Fruit fly (Drosophila melanogaster) whole organism, prepupa: Measurements from ENCODE around the gene CG43355.
A peak's percentile ranks its signal among the peaks of the same experiment; 100 is the strongest.

Source experiments
- Blimp-1 ChIP-seq: fragments of 200-800 bp; sonication (Bioruptor generic); optimal IDR thresholded peaks from 3 replicates; lab custom pipeline; 2017; ENCODE audit warnings: missing biosample characterization, missing genetic modification characterization, mild to moderate bottlenecking, moderate library complexity, missing genetic modification reagents
- CG10631 ChIP-seq: fragments of 200-800 bp; sonication (Bioruptor generic); optimal IDR thresholded peaks from 2 replicates; lab custom pipeline; 2016; ENCODE audit warnings: missing biosample characterization, missing genetic modification characterization
- CG10669 ChIP-seq: fragments of 200-800 bp; sonication (Bioruptor generic); optimal IDR thresholded peaks from 3 replicates; lab custom pipeline; 2018; ENCODE audit warnings: missing biosample characterization, mild to moderate bottlenecking, missing genetic modification characterization, moderate library complexity
- CG11294 ChIP-seq: fragments of 200-800 bp; sonication (Bioruptor generic); IDR thresholded peaks from 2 replicates; pipeline ENCODE4 v1.3.6; 2022; ENCODE audit warnings: missing biosample characterization, missing genetic modification characterization
- CG11762 ChIP-seq: fragments of 200-800 bp; sonication (Bioruptor generic); optimal IDR thresholded peaks from 3 replicates; lab custom pipeline; 2016; ENCODE audit warnings: missing biosample characterization, missing genetic modification characterization; ENCODE audit not compliant: insufficient read depth
- CG15336 ChIP-seq: fragments of 200-800 bp; sonication (Bioruptor generic); IDR thresholded peaks from 2 replicates; pipeline ENCODE4 v1.3.6; 2022; ENCODE audit warnings: missing biosample characterization, missing genetic modification characterization
- CG1621 ChIP-seq: fragments of 200-800 bp; sonication (Bioruptor generic); optimal IDR thresholded peaks from 3 replicates; lab custom pipeline; 2018; ENCODE audit warnings: missing biosample characterization, mild to moderate bottlenecking, missing genetic modification characterization
- CG16779 ChIP-seq: fragments of 200-800 bp; sonication (Bioruptor generic); optimal IDR thresholded peaks from 3 replicates; lab custom pipeline; 2017; ENCODE audit warnings: missing biosample characterization, mild to moderate bottlenecking, missing genetic modification characterization
- CG31627 ChIP-seq: fragments of 200-800 bp; sonication (Bioruptor generic); optimal IDR thresholded peaks from 3 replicates; lab custom pipeline; 2016; ENCODE audit warnings: missing biosample characterization, missing genetic modification characterization
- CG32006 ChIP-seq: fragments of 200-800 bp; sonication (Bioruptor generic); optimal IDR thresholded peaks from 3 replicates; lab custom pipeline; 2017; ENCODE audit warnings: missing biosample characterization, mild to moderate bottlenecking, missing genetic modification characterization
- CG34406 ChIP-seq: fragments of 200-800 bp; sonication (Bioruptor generic); optimal IDR thresholded peaks from 3 replicates; lab custom pipeline; 2016; ENCODE audit warnings: missing biosample characterization, missing genetic modification characterization
- CG6163 ChIP-seq: fragments of 200-800 bp; sonication (Bioruptor generic); IDR thresholded peaks from 3 replicates; pipeline ENCODE4 v1.3.6; 2022; ENCODE audit warnings: missing biosample characterization, missing genetic modification characterization
- CG6276 ChIP-seq: fragments of 200-800 bp; sonication (Bioruptor generic); optimal IDR thresholded peaks from 2 replicates; lab custom pipeline; 2017; ENCODE audit warnings: missing biosample characterization, mild to moderate bottlenecking, missing genetic modification characterization
- CG6792 ChIP-seq: fragments of 200-800 bp; sonication (Bioruptor generic); optimal IDR thresholded peaks from 3 replicates; lab custom pipeline; 2016; ENCODE audit warnings: missing biosample characterization, missing genetic modification characterization
- CG6808 ChIP-seq: fragments of 200-800 bp; sonication (Bioruptor generic); optimal IDR thresholded peaks from 3 replicates; lab custom pipeline; 2017; ENCODE audit warnings: missing biosample characterization, missing genetic modification characterization, mild to moderate bottlenecking, moderate library complexity, missing genetic modification reagents
- CG6854 ChIP-seq: fragments of 200-800 bp; sonication (Bioruptor generic); optimal IDR thresholded peaks from 2 replicates; lab custom pipeline; 2017; ENCODE audit warnings: missing biosample characterization, mild to moderate bottlenecking, missing genetic modification characterization
- CG7368 ChIP-seq: fragments of 200-800 bp; sonication (Bioruptor generic); optimal IDR thresholded peaks from 3 replicates; lab custom pipeline; 2016; ENCODE audit warnings: missing biosample characterization, missing genetic modification characterization
- CG8119 ChIP-seq: fragments of 200-800 bp; sonication (Bioruptor generic); IDR thresholded peaks from 3 replicates; pipeline ENCODE4 v1.3.6; 2022; ENCODE audit warnings: missing biosample characterization, missing genetic modification characterization
- CG8319 ChIP-seq: fragments of 200-800 bp; sonication (Bioruptor generic); optimal IDR thresholded peaks from 3 replicates; lab custom pipeline; 2016; ENCODE audit warnings: missing biosample characterization, missing genetic modification characterization
- CG8632 ChIP-seq: fragments of 200-800 bp; sonication (Bioruptor generic); optimal IDR thresholded peaks from 3 replicates; lab custom pipeline; 2016; ENCODE audit warnings: missing biosample characterization, missing genetic modification characterization
- CG9139 ChIP-seq: fragments of 200-800 bp; sonication (Bioruptor generic); optimal IDR thresholded peaks from 3 replicates; lab custom pipeline; 2017; ENCODE audit warnings: missing biosample characterization, mild to moderate bottlenecking, missing genetic modification characterization
- Eip75B ChIP-seq: fragments of 200-800 bp; sonication (Bioruptor generic); optimal IDR thresholded peaks from 3 replicates; lab custom pipeline; 2016; ENCODE audit warnings: missing biosample characterization, missing genetic modification characterization
- Eip78C ChIP-seq: fragments of 200-800 bp; sonication (Bioruptor generic); peaks from one replicate; lab custom pipeline; 2016; ENCODE audit warnings: missing biosample characterization, missing genetic modification characterization
- Eip93F ChIP-seq: fragments of 200-800 bp; sonication (Bioruptor generic); optimal IDR thresholded peaks from 2 replicates; lab custom pipeline; 2016; ENCODE audit warnings: missing biosample characterization, mild to moderate bottlenecking, missing genetic modification characterization
- Ets21C ChIP-seq: fragments of 200-800 bp; sonication (Bioruptor generic); optimal IDR thresholded peaks from 3 replicates; lab custom pipeline; 2016; ENCODE audit warnings: missing biosample characterization, missing genetic modification characterization
- Ets96B ChIP-seq: fragments of 200-800 bp; optimal IDR thresholded peaks from 2 replicates; lab custom pipeline; 2019; ENCODE audit warnings: missing biosample characterization, mild to moderate bottlenecking, missing genetic modification characterization, moderate library complexity
- Hr38 ChIP-seq: sonication (Bioruptor generic); optimal IDR thresholded peaks from 2 replicates; lab custom pipeline; 2016; ENCODE audit warnings: missing biosample characterization, missing genetic modification characterization
- Hr39 ChIP-seq: fragments of 200-800 bp; sonication (Bioruptor generic); optimal IDR thresholded peaks from 2 replicates; lab custom pipeline; 2016; ENCODE audit warnings: missing biosample characterization, missing genetic modification characterization
- Hr4 ChIP-seq: fragments of 200-800 bp; sonication (Bioruptor generic); optimal IDR thresholded peaks from 3 replicates; lab custom pipeline; 2016; ENCODE audit warnings: missing biosample characterization, missing genetic modification characterization
- Lpt ChIP-seq: fragments of 200-800 bp; sonication (Bioruptor generic); optimal IDR thresholded peaks from 3 replicates; lab custom pipeline; 2016; ENCODE audit warnings: missing biosample characterization, missing genetic modification characterization
- Met ChIP-seq: fragments of 200-800 bp; sonication (Bioruptor generic); optimal IDR thresholded peaks from 3 replicates; lab custom pipeline; 2016; ENCODE audit warnings: missing biosample characterization, missing genetic modification characterization
- OdsH ChIP-seq: fragments of 200-800 bp; sonication (Bioruptor generic); optimal IDR thresholded peaks from 3 replicates; lab custom pipeline; 2016; ENCODE audit warnings: missing biosample characterization, missing genetic modification characterization
- Smox ChIP-seq: fragments of 200-800 bp; sonication (Bioruptor generic); optimal IDR thresholded peaks from 3 replicates; lab custom pipeline; 2016; ENCODE audit warnings: missing biosample characterization, missing genetic modification characterization
- Sox102F ChIP-seq: fragments of 200-800 bp; sonication (Bioruptor generic); optimal IDR thresholded peaks from 2 replicates; lab custom pipeline; 2016; ENCODE audit warnings: missing biosample characterization, mild to moderate bottlenecking, missing genetic modification characterization
- Sox14 ChIP-seq: fragments of 200-800 bp; sonication (Bioruptor generic); optimal IDR thresholded peaks from 3 replicates; lab custom pipeline; 2016; ENCODE audit warnings: missing biosample characterization, missing genetic modification characterization
- Sox15 ChIP-seq: fragments of 200-800 bp; sonication (Bioruptor generic); optimal IDR thresholded peaks from 3 replicates; lab custom pipeline; 2016; ENCODE audit warnings: missing biosample characterization, missing genetic modification characterization
- achi ChIP-seq: fragments of 200-800 bp; sonication (Bioruptor generic); optimal IDR thresholded peaks from 3 replicates; lab custom pipeline; 2016; ENCODE audit warnings: missing biosample characterization, missing genetic modification characterization
- cyc ChIP-seq: fragments of 200-800 bp; sonication (Bioruptor generic); optimal IDR thresholded peaks from 3 replicates; lab custom pipeline; 2016; ENCODE audit warnings: missing biosample characterization, missing genetic modification characterization
- dsx ChIP-seq: fragments of 200-800 bp; optimal IDR thresholded peaks from 3 replicates; lab custom pipeline; 2019; ENCODE audit warnings: missing biosample characterization, mild to moderate bottlenecking, missing genetic modification characterization, moderate library complexity; ENCODE audit not compliant: poor library complexity, severe bottlenecking
- esn ChIP-seq: fragments of 200-800 bp; sonication (Bioruptor generic); optimal IDR thresholded peaks from 2 replicates; lab custom pipeline; 2016; ENCODE audit warnings: missing biosample characterization, mild to moderate bottlenecking, missing genetic modification characterization, moderate library complexity
- fd59A ChIP-seq: fragments of 200-800 bp; sonication (Bioruptor generic); optimal IDR thresholded peaks from 2 replicates; lab custom pipeline; 2017; ENCODE audit warnings: missing biosample characterization, mild to moderate bottlenecking, missing genetic modification characterization, missing genetic modification reagents
- fd85E ChIP-seq: fragments of 200-800 bp; sonication (Bioruptor generic); optimal IDR thresholded peaks from 3 replicates; lab custom pipeline; 2016; ENCODE audit warnings: missing biosample characterization, missing genetic modification characterization
- fkh ChIP-seq: fragments of 200-800 bp; sonication (Bioruptor generic); optimal IDR thresholded peaks from 3 replicates; lab custom pipeline; 2017; ENCODE audit warnings: missing biosample characterization, mild to moderate bottlenecking, missing genetic modification characterization, moderate library complexity
- lz ChIP-seq: fragments of 200-800 bp; sonication (Bioruptor generic); optimal IDR thresholded peaks from 3 replicates; lab custom pipeline; 2016; ENCODE audit warnings: missing biosample characterization, missing genetic modification characterization
- net ChIP-seq: fragments of 200-800 bp; sonication (Bioruptor generic); optimal IDR thresholded peaks from 3 replicates; lab custom pipeline; 2016; ENCODE audit warnings: missing biosample characterization, missing genetic modification characterization
- pdm3 ChIP-seq: fragments of 200-800 bp; sonication (Bioruptor generic); optimal IDR thresholded peaks from 3 replicates; lab custom pipeline; 2016; ENCODE audit warnings: missing biosample characterization, missing genetic modification characterization
- spab ChIP-seq: fragments of 200-800 bp; sonication (Bioruptor generic); optimal IDR thresholded peaks from 2 replicates; lab custom pipeline; 2017; ENCODE audit warnings: missing biosample characterization, mild to moderate bottlenecking, missing genetic modification characterization, missing genetic modification reagents
- ss ChIP-seq, 2 experiments: fragments of 200-800 bp; sonication (Bioruptor generic); optimal IDR thresholded peaks; 2 replicates in 1 of 2; 3 replicates in 1 of 2; lab custom pipeline; 2017 to 2018; ENCODE audit warnings: mild to moderate bottlenecking in 2 of 2, missing biosample characterization in 2 of 2, missing genetic modification characterization in 2 of 2, moderate library complexity in 1 of 2
- svp ChIP-seq: fragments of 200-800 bp; sonication (Bioruptor generic); peaks from one replicate; lab custom pipeline; 2016; ENCODE audit warnings: missing biosample characterization, missing genetic modification characterization
- topi ChIP-seq: fragments of 200-800 bp; sonication (Bioruptor generic); optimal IDR thresholded peaks from 3 replicates; lab custom pipeline; 2016; ENCODE audit warnings: missing biosample characterization, missing genetic modification characterization

CG43355 gene

DNA sequence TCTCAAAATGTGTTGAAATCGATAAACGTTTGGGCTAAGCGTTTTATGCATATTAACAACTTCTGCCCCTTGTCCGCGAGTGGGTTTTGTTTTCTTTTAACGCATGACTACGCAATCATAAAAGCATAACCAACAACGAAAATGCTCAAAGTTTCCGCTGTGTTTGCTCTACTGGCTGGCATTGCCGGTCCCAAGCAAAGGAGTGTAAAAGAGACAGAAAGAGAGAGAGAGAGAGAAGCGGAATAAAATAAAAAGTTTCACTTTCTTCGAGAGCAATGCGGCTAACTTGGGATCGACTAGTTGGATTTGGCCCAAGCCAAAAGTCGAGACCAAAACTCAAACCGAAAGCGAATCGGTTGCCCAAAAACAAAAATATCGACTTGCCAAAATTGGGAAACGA lies 18.2 kb downstream of the CG43355 start:
- TF ChIP-seq fd85E (GFP tag; lab: Kevin White, UChicago) = no peak
- peak; percentile 48 for TF ChIP-seq Blimp-1 (GFP tag; lab: Kevin White, UChicago)
- TF ChIP-seq, all 60 proteins: peak for 1

DNA sequence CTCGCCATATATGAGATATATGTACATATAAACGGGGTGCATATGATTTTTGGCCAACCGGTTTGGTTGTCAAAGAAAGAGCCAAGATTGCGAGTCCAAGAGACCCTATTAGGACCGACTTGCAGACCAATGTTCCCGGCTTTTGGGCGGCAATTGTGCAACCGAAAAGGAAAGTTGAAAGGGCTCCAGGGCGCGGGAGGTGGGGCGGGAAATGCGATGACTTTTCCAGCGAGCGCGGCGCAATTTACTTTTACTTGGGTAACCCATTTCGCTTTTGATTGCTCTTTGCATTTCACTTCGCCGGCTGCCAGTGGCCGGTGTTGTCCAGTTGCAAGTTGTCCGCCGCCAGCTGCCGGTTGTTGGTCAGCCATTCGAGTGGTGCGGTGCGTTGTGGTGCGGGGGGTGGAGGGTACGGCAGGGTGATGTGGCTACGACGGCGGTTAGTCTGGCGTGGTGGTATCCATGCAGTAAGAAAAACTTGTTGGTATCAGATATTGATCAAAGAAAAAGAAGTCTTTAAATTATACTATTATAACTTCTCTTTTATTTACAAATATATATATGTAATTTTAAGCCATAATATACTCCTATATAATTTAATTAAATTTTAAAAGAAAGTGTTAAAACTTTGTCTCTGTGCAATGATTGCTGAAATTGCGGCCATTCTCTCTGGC lies 20.5 kb downstream of the CG43355 start:
- TF ChIP-seq Ets21C = no peak
- TF ChIP-seq Sox14 (GFP tag; lab: Kevin White, UChicago) = no peak
- TF ChIP-seq CG6163 = peak; percentile 63; the same call in 2 of the 3 replicates
- no peak for TF ChIP-seq CG6276
- no peak for TF ChIP-seq OdsH (GFP tag; lab: Kevin White, UChicago)
- TF ChIP-seq Ets96B (tag; lab: Kevin White, UChicago) = no peak
- no peak for TF ChIP-seq CG7368 (GFP tag; lab: Kevin White, UChicago)
- no peak for TF ChIP-seq lz (GFP tag; lab: Kevin White, UChicago)
- TF ChIP-seq CG11294 = no peak
- TF ChIP-seq CG8319 = no peak
- no peak for TF ChIP-seq Eip75B (GFP tag; lab: Kevin White, UChicago)
- TF ChIP-seq CG6854 (GFP tag; lab: Kevin White, UChicago) = no peak
- TF ChIP-seq Met = no peak
- no peak for TF ChIP-seq pdm3 (GFP tag; lab: Kevin White, UChicago)
- no peak for TF ChIP-seq CG9139 (GFP tag; lab: Kevin White, UChicago)
- no peak for TF ChIP-seq fkh (GFP tag; lab: Kevin White, UChicago)
- peak; percentile 26 for TF ChIP-seq CG6792 (GFP tag; lab: Kevin White, UChicago)
- no peak for TF ChIP-seq Sox15
- TF ChIP-seq spab = no peak
- peak; percentile 53 for TF ChIP-seq net (GFP tag; lab: Kevin White, UChicago)
- peak; percentile 32 for TF ChIP-seq CG34406
- TF ChIP-seq Sox102F = no peak
- no peak for TF ChIP-seq esn (GFP tag; lab: Kevin White, UChicago)
- no peak for TF ChIP-seq Hr38
- TF ChIP-seq cyc (GFP tag; lab: Kevin White, UChicago) = no peak
- TF ChIP-seq CG32006 (GFP tag; lab: Kevin White, UChicago) = peak; percentile 82
- no peak for TF ChIP-seq CG10669
- TF ChIP-seq ss (GFP tag; optimal IDR thresholded peaks at IDR 0.05; lab: Kevin White, UChicago) = no peak
- TF ChIP-seq Lpt (GFP tag; lab: Kevin White, UChicago) = no peak
- no peak for TF ChIP-seq dsx
- no peak for TF ChIP-seq achi (GFP tag; lab: Kevin White, UChicago)
- no peak for TF ChIP-seq CG16779 (tag; lab: Kevin White, UChicago)
- TF ChIP-seq CG31627 (GFP tag; lab: Kevin White, UChicago) = no peak
- no peak for TF ChIP-seq CG11762
- no peak for TF ChIP-seq Eip78C (GFP tag; lab: Kevin White, UChicago)
- no peak for TF ChIP-seq svp
- peak; percentile 85 for TF ChIP-seq CG8119
- no peak for TF ChIP-seq Hr4
- TF ChIP-seq CG8632 (GFP tag; lab: Kevin White, UChicago) = peak; percentile 34
- TF ChIP-seq Smox (GFP tag; lab: Kevin White, UChicago) = no peak
- TF ChIP-seq CG6808 (GFP tag; lab: Kevin White, UChicago) = no peak
- peak; percentile 85 for TF ChIP-seq CG15336 (GFP tag; lab: Robert Waterston, UW)
- TF ChIP-seq Eip93F = no peak
- no peak for TF ChIP-seq CG1621 (tag; lab: Kevin White, UChicago)
- TF ChIP-seq fd59A = no peak
- no peak for TF ChIP-seq CG10631 (GFP tag; lab: Kevin White, UChicago)
- no peak for TF ChIP-seq fd85E (GFP tag; lab: Kevin White, UChicago)
- no peak for TF ChIP-seq Hr39 (GFP tag; lab: Kevin White, UChicago)
- no peak for TF ChIP-seq topi (GFP tag; lab: Kevin White, UChicago)
